Fruit fly (Drosophila melanogaster): ENCODE results near the gene CG12219.

Gene CG12219

DNA sequence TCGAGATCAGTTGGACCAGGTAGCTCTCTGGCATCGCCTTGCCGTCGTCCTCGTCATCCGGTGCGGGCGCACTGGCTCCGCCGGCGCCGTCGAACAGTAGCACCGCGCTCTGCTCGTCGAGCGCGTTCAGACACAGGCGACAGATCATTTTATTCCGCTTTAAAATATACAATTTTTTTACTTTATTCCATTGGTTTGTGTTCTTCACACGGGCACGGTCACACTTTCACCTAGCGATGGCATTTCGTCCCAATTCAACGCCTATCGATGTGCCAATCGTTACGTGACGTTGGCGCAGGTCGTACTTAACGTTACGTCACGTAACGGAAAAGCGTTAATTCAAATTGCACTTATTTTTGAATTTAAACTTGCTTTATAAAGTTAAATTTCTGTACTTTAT is at the start of gene CG12219:
Gene CG12219 (minus strand): TSS at position 234 of the 400 bp plus-strand sequence.
- TF ChIP-seq ato (GFP tag; IDR thresholded peaks at IDR 0.05; ENCODE audit: partially characterized antibody) = peak; percentile 10; the same call in 1 of the 2 replicates
- TF ChIP-seq wek (GFP tag; optimal IDR thresholded peaks at IDR 0.05) = no peak
- TF ChIP-seq CG9817 (tag; optimal IDR thresholded peaks at IDR 0.05) = no peak
- TF ChIP-seq gfzf (GFP tag; optimal IDR thresholded peaks at IDR 0.05) = peak; percentile 65
- no peak for TF ChIP-seq Dad (GFP tag; optimal IDR thresholded peaks at IDR 0.05)
- no peak for TF ChIP-seq CG13894 (tag; optimal IDR thresholded peaks at IDR 0.05)
- peak; percentile 36; the same call in 1 of the 3 replicates for TF ChIP-seq knrl (GFP tag; IDR thresholded peaks at IDR 0.05; ENCODE audit: partially characterized antibody)
- TF ChIP-seq cwo (GFP tag; optimal IDR thresholded peaks at IDR 0.05) = no peak
- no peak for TF ChIP-seq CG8944 (GFP tag; optimal IDR thresholded peaks at IDR 0.05)
- TF ChIP-seq trem (tag; optimal IDR thresholded peaks at IDR 0.05) = peak; percentile 49
- TF ChIP-seq ind (GFP tag; optimal IDR thresholded peaks at IDR 0.05) = no peak
- no peak for TF ChIP-seq CG9876 (GFP tag; optimal IDR thresholded peaks at IDR 0.05)
- TF ChIP-seq CG15073 (GFP tag; optimal IDR thresholded peaks at IDR 0.05) = no peak
- no peak for TF ChIP-seq NfI (GFP tag; optimal IDR thresholded peaks at IDR 0.05)
- no peak for TF ChIP-seq CG10147 (GFP tag; optimal IDR thresholded peaks at IDR 0.05)
- TF ChIP-seq crp (GFP tag; optimal IDR thresholded peaks at IDR 0.05) = no peak
- peak; percentile 53 for TF ChIP-seq CG14710 (tag; optimal IDR thresholded peaks at IDR 0.05)
- no peak for TF ChIP-seq CG16815 (GFP tag; optimal IDR thresholded peaks at IDR 0.05)
- no peak for TF ChIP-seq Fer3 (tag; optimal IDR thresholded peaks at IDR 0.05)
- no peak for TF ChIP-seq CG10462 (GFP tag; optimal IDR thresholded peaks at IDR 0.05)
- TF ChIP-seq ap (GFP tag; IDR thresholded peaks at IDR 0.05) = no peak
- TF ChIP-seq Ets65A (GFP tag) = no peak
- TF ChIP-seq Dbx (GFP tag; IDR thresholded peaks at IDR 0.05) = no peak
- no peak for TF ChIP-seq CG11560 (tag; IDR thresholded peaks at IDR 0.05)
- no peak for TF ChIP-seq sd (tag; optimal IDR thresholded peaks at IDR 0.05)
- no peak for TF ChIP-seq Meics (GFP tag; optimal IDR thresholded peaks at IDR 0.05)
- no peak for TF ChIP-seq pan (optimal IDR thresholded peaks at IDR 0.05)
- no peak for TF ChIP-seq pan (GFP tag; optimal IDR thresholded peaks at IDR 0.05 in 1 of 2, IDR thresholded peaks at IDR 0.05 in 1 of 2)
- 0 out of 3 replicates have a peak, but pooled peaks have one; percentile 41 for TF ChIP-seq Doc3 (GFP tag; IDR thresholded peaks at IDR 0.05; ENCODE audit: partially characterized antibody)
- TF ChIP-seq stwl (tag; optimal IDR thresholded peaks at IDR 0.05) = peak; percentile 74
- no peak for TF ChIP-seq CG7928 (GFP tag; optimal IDR thresholded peaks at IDR 0.05)
- no peak for TF ChIP-seq CkIIα-i1 (GFP tag; IDR thresholded peaks at IDR 0.05)
- TF ChIP-seq sug (tag; optimal IDR thresholded peaks at IDR 0.05) = no peak
- TF ChIP-seq pita (GFP tag; optimal IDR thresholded peaks at IDR 0.05) = no peak
- TF ChIP-seq CG5180 (GFP tag; optimal IDR thresholded peaks at IDR 0.05) = no peak
- no peak for TF ChIP-seq dysf (GFP tag; IDR thresholded peaks at IDR 0.05)
- TF ChIP-seq chn (GFP tag; optimal IDR thresholded peaks at IDR 0.05) = no peak
- no peak for TF ChIP-seq CG8290 (GFP tag; optimal IDR thresholded peaks at IDR 0.05)
- TF ChIP-seq CG8290 (tag; optimal IDR thresholded peaks at IDR 0.05) = no peak
- no peak for TF ChIP-seq CG14860 (GFP tag; IDR thresholded peaks at IDR 0.05; ENCODE audit: partially characterized antibody)
- no peak for TF ChIP-seq zen (tag; optimal IDR thresholded peaks at IDR 0.05)
- TF ChIP-seq CG13123 (GFP tag; optimal IDR thresholded peaks at IDR 0.05) = no peak
- no peak for TF ChIP-seq Spps (tag; optimal IDR thresholded peaks at IDR 0.05)
- TF ChIP-seq Atf-2 (GFP tag; optimal IDR thresholded peaks at IDR 0.05) = no peak
- no peak for TF ChIP-seq sim (GFP tag; IDR thresholded peaks at IDR 0.05)
- no peak for TF ChIP-seq CG14667 (GFP tag; IDR thresholded peaks at IDR 0.05)
- TF ChIP-seq CG10979 (tag; optimal IDR thresholded peaks at IDR 0.05) = no peak
- TF ChIP-seq CG2199 (GFP tag; IDR thresholded peaks at IDR 0.05) = no peak
- no peak for TF ChIP-seq CG7372 (GFP tag; IDR thresholded peaks at IDR 0.05)
- no peak for TF ChIP-seq CG11504 (tag; optimal IDR thresholded peaks at IDR 0.05)
- TF ChIP-seq danr (GFP tag; IDR thresholded peaks at IDR 0.05) = no peak
- TF ChIP-seq wdn (GFP tag; IDR thresholded peaks at IDR 0.05) = no peak
